Fruit fly (Drosophila melanogaster) whole organism, pupa: Measurements from ENCODE around the gene Atg3.

Source experiments
- CG10348 ChIP-seq: fragments of 200-800 bp; sonication (Bioruptor generic); IDR thresholded peaks from 2 replicates; pipeline ENCODE4 v1.3.6; 2022; ENCODE audit warnings: missing biosample characterization, missing genetic modification characterization
- CG12605 ChIP-seq: fragments of 200-800 bp; sonication (Bioruptor generic); IDR thresholded peaks from 2 replicates; pipeline ENCODE4 v1.3.6; 2022; ENCODE audit warnings: missing biosample characterization, missing genetic modification characterization
- CG13204 ChIP-seq: fragments of 200-800 bp; sonication (Bioruptor generic); optimal IDR thresholded peaks from 2 replicates; lab custom pipeline; 2018; ENCODE audit warnings: missing biosample characterization, mild to moderate bottlenecking, missing genetic modification characterization, moderate library complexity
- CG14655 ChIP-seq: fragments of 200-800 bp; sonication (Bioruptor generic); optimal IDR thresholded peaks from 3 replicates; lab custom pipeline; 2017; ENCODE audit warnings: mild to moderate bottlenecking, missing biosample characterization, missing genetic modification reagents, missing genetic modification characterization
- CG15710 ChIP-seq: fragments of 200-800 bp; sonication (Bioruptor generic); optimal IDR thresholded peaks from 2 replicates; lab custom pipeline; 2018; ENCODE audit warnings: missing biosample characterization, mild to moderate bottlenecking, missing genetic modification characterization, moderate library complexity
- CG17806 ChIP-seq: fragments of 200-800 bp; sonication (Bioruptor generic); optimal IDR thresholded peaks from 2 replicates; lab custom pipeline; 2018; ENCODE audit warnings: missing biosample characterization, mild to moderate bottlenecking, missing genetic modification characterization, moderate library complexity
- CG32121 ChIP-seq: fragments of 200-800 bp; sonication (Bioruptor generic); IDR thresholded peaks from 2 replicates; pipeline ENCODE4 v1.3.6; 2022; ENCODE audit warnings: missing biosample characterization, missing genetic modification characterization
- CG34367 ChIP-seq: fragments of 200-800 bp; sonication (Bioruptor generic); optimal IDR thresholded peaks from 2 replicates; lab custom pipeline; 2018; ENCODE audit warnings: missing biosample characterization, mild to moderate bottlenecking, missing genetic modification characterization
- CG4496 ChIP-seq: fragments of 200-800 bp; sonication (Bioruptor generic); IDR thresholded peaks from 3 replicates; pipeline ENCODE4 v1.3.6; 2022; ENCODE audit warnings: missing biosample characterization, missing genetic modification characterization
- CG8159 ChIP-seq: fragments of 200-800 bp; sonication (Bioruptor generic); optimal IDR thresholded peaks from 3 replicates; lab custom pipeline; 2018; ENCODE audit warnings: missing biosample characterization, mild to moderate bottlenecking, missing genetic modification characterization, moderate library complexity
- CG8301 ChIP-seq: fragments of 200-800 bp; sonication (Bioruptor generic); optimal IDR thresholded peaks from 2 replicates; lab custom pipeline; 2018; ENCODE audit warnings: missing biosample characterization, mild to moderate bottlenecking, missing genetic modification characterization
- CG9948 ChIP-seq: fragments of 200-800 bp; sonication (Bioruptor generic); optimal IDR thresholded peaks from 2 replicates; lab custom pipeline; 2018; ENCODE audit warnings: missing biosample characterization, mild to moderate bottlenecking, missing genetic modification characterization, moderate library complexity
- D1 ChIP-seq: fragments of 200-800 bp; sonication (Bioruptor generic); optimal IDR thresholded peaks from 2 replicates; lab custom pipeline; 2018; ENCODE audit warnings: missing biosample characterization, mild to moderate bottlenecking, missing genetic modification characterization, moderate library complexity
- EcR ChIP-seq: fragments of 200-800 bp; sonication (Bioruptor generic); optimal IDR thresholded peaks from 3 replicates; lab custom pipeline; 2019; ENCODE audit warnings: missing biosample characterization, missing genetic modification characterization, mild to moderate bottlenecking, moderate library complexity, missing genetic modification reagents
- Ets98B ChIP-seq: fragments of 200-800 bp; sonication (Bioruptor generic); IDR thresholded peaks from 2 replicates; pipeline ENCODE4 v1.3.6; 2022; ENCODE audit warnings: missing biosample characterization, missing genetic modification characterization
- Pif1A ChIP-seq: fragments of 200-800 bp; sonication (Bioruptor generic); optimal IDR thresholded peaks from 3 replicates; lab custom pipeline; 2016; ENCODE audit warnings: missing biosample characterization, missing genetic modification characterization
- Pif1B ChIP-seq: fragments of 200-800 bp; sonication (Bioruptor generic); optimal IDR thresholded peaks from 3 replicates; lab custom pipeline; 2016; ENCODE audit warnings: missing biosample characterization, missing genetic modification characterization
- Snoo ChIP-seq: fragments of 200-800 bp; sonication (Bioruptor generic); optimal IDR thresholded peaks from 3 replicates; lab custom pipeline; 2017; ENCODE audit warnings: missing biosample characterization, mild to moderate bottlenecking, missing genetic modification characterization, inconsistent platforms
- fd96Ca ChIP-seq: fragments of 200-800 bp; sonication (Bioruptor generic); IDR thresholded peaks from 3 replicates; pipeline ENCODE4 v1.3.6; 2022; ENCODE audit warnings: missing biosample characterization, missing genetic modification characterization
- gl ChIP-seq: fragments of 200-800 bp; sonication (Bioruptor generic); optimal IDR thresholded peaks from 2 replicates; lab custom pipeline; 2018; ENCODE audit warnings: missing biosample characterization, mild to moderate bottlenecking, missing genetic modification characterization
- rn ChIP-seq: fragments of 200-800 bp; sonication (Bioruptor generic); IDR thresholded peaks from 2 replicates; pipeline ENCODE4 v1.3.6; 2022; ENCODE audit warnings: missing biosample characterization, missing genetic modification characterization

Atg3 gene

DNA sequence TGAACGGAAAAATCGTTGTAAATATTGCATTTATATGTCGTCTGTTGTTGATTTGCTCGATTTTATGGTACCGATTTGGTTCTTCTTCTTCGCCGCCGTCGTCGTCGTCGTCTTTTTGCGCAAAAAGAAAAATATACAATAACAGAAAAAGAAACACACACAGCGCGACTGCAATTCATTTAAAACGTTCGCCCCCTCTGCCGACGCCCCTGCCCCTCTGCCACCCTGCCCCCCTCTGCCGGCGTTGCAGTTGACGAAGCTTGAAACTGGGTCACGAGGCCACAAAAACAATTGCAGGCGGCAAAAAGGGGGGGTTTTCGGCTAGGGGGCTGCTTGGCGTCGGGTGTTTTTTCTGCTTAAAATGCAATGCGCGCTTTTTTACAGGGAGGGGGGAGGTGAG lies 35.1 kb downstream of the Atg3 start:
- TF ChIP-seq EcR (GFP tag; lab: Kevin White, UChicago) = peak; percentile 6
- TF ChIP-seq CG17806 (tag; lab: Kevin White, UChicago) = peak; percentile 31
- TF ChIP-seq Pif1B (GFP tag; lab: Kevin White, UChicago) = no peak
- TF ChIP-seq CG32121 (GFP tag; lab: Robert Waterston, UW) = peak; percentile 93
- TF ChIP-seq fd96Ca = peak; percentile 80
- peak; percentile 35 for TF ChIP-seq CG8159
- TF ChIP-seq D1 (tag; lab: Kevin White, UChicago) = no peak
- peak; percentile 29 for TF ChIP-seq CG34367
- no peak for TF ChIP-seq gl (tag; lab: Kevin White, UChicago)
- peak; percentile 25 for TF ChIP-seq CG13204 (GFP tag; lab: Kevin White, UChicago)
- peak; percentile 50 for TF ChIP-seq CG12605 (GFP tag; lab: Robert Waterston, UW)
- TF ChIP-seq CG14655 (GFP tag; lab: Kevin White, UChicago) = peak; percentile 13
- peak; percentile 84 for TF ChIP-seq Ets98B (GFP tag; lab: Robert Waterston, UW)
- peak; percentile 58 for TF ChIP-seq rn (GFP tag; lab: Robert Waterston, UW)
- no peak for TF ChIP-seq Snoo
- TF ChIP-seq CG9948 (tag; lab: Kevin White, UChicago) = no peak
- peak; percentile 37; the same call in 1 of the 2 replicates for TF ChIP-seq CG10348 (GFP tag; lab: Robert Waterston, UW)
- TF ChIP-seq CG4496 (GFP tag; lab: Robert Waterston, UW) = peak; percentile 83
- no peak for TF ChIP-seq Pif1A (GFP tag; lab: Kevin White, UChicago)
- peak; percentile 19 for TF ChIP-seq CG8301 (tag; lab: Kevin White, UChicago)
- TF ChIP-seq CG15710 (tag; lab: Kevin White, UChicago) = peak; percentile 51

DNA sequence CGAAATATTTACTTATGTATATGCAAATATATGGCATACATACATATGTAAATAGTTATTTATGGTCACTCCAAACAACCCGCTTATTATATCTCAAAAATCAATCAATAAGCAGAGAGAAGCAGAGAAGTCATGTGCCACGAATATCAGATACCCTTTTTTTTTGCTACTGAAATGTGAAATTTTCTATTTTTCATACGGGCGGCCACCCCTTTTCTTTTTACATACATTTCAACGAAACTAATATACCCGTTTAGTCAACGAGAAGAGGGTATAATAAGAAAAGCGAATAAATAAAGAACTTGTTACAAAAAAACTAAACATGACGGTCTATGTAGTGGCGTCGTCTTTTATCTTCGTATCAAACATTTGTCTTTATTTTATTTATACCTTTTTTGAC lies 36.1 kb downstream of the Atg3 start:
- TF ChIP-seq CG32121 (GFP tag; lab: Robert Waterston, UW) (peak; percentile 60), fd96Ca (peak; percentile 59; the same call in 2 of the 3 replicates), CG4496 (GFP tag; lab: Robert Waterston, UW) (peak; percentile 78), Pif1B (GFP tag; lab: Kevin White, UChicago) (no peak), Snoo (no peak), CG8159 (no peak)

DNA sequence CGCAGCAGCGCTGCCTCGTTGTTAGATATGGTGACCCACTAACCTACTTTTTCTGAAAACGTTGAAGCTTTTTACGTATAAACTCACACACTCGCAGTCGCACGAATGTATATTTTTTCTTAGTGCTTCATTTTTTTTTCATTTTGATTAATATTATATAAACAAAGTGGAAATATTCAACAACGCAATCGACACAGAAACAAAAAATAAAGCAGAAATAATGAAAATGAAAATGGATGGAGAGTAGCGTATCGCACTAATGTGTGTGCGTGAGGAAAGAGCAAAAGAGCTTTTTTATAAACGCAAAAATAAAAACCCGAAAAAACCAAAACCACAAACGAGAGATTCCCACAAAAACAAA lies 37.6 kb downstream of the Atg3 start:
- TF ChIP-seq CG14655 (GFP tag; lab: Kevin White, UChicago) = no peak
- TF ChIP-seq fd96Ca = no peak
- no peak for TF ChIP-seq gl (tag; lab: Kevin White, UChicago)
- no peak for TF ChIP-seq Pif1A (GFP tag; lab: Kevin White, UChicago)
- TF ChIP-seq CG8301 (tag; lab: Kevin White, UChicago) = no peak
- TF ChIP-seq CG13204 (GFP tag; lab: Kevin White, UChicago) = no peak
- TF ChIP-seq CG8159 = no peak
- TF ChIP-seq CG15710 (tag; lab: Kevin White, UChicago) = no peak
- TF ChIP-seq rn (GFP tag; lab: Robert Waterston, UW) = no peak
- no peak for TF ChIP-seq Snoo
- TF ChIP-seq CG9948 (tag; lab: Kevin White, UChicago) = no peak
- no peak for TF ChIP-seq CG34367
- no peak for TF ChIP-seq D1 (tag; lab: Kevin White, UChicago)
- TF ChIP-seq Pif1B (GFP tag; lab: Kevin White, UChicago) = no peak
- TF ChIP-seq CG12605 (GFP tag; lab: Robert Waterston, UW) = no peak
- TF ChIP-seq, all 21 proteins: peak for 0

DNA sequence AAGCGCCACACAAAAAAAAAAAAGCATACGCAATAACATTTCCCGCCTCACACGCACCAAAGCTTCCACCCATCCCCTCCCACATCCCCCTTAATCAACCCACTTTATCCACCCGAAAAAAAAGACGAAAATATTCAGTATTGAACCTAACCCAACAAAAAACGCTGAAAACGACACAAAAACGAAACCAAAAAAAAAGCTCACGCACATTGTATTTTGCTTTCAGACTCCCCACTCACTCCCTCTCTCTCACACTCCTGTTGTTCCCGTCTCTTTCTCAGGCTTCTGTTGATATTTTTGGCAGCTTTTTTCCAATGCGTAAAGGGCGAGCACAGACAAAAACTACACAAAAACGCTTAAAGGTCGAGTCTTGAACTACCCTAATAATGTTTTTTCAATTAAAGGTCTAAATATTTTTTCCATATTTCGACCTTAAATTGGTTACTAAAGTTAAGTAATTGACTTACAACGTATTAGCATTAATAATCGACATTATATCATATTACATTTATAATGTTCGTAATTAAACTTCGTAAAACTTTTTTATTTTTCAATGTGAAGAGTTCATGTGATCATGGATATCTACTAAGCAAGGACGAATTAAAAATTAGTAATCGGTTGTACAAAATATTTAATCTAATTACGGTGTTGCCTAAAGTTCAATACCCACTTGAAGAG lies 38.1 kb downstream of the Atg3 start:
- TF ChIP-seq Pif1A (GFP tag; lab: Kevin White, UChicago) (no peak), CG8301 (tag; lab: Kevin White, UChicago) (peak; percentile 23), fd96Ca (peak; percentile 80), D1 (tag; lab: Kevin White, UChicago) (no peak), CG13204 (GFP tag; lab: Kevin White, UChicago) (no peak), CG9948 (tag; lab: Kevin White, UChicago) (no peak), CG17806 (tag; lab: Kevin White, UChicago) (no peak), EcR (GFP tag; lab: Kevin White, UChicago) (no peak), CG8159 (no peak), CG10348 (GFP tag; lab: Robert Waterston, UW) (no peak), Ets98B (GFP tag; lab: Robert Waterston, UW) (peak; percentile 83), CG32121 (GFP tag; lab: Robert Waterston, UW) (peak; percentile 87), CG34367 (no peak), Pif1B (GFP tag; lab: Kevin White, UChicago) (no peak), CG14655 (GFP tag; lab: Kevin White, UChicago) (peak; percentile 50), gl (tag; lab: Kevin White, UChicago) (no peak), CG4496 (GFP tag; lab: Robert Waterston, UW) (peak; percentile 65; the same call in 2 of the 3 replicates), Snoo (no peak), CG12605 (GFP tag; lab: Robert Waterston, UW) (peak; percentile 64), rn (GFP tag; lab: Robert Waterston, UW) (no peak; the same call in 1 of the 2 replicates), CG15710 (tag; lab: Kevin White, UChicago) (no peak)

DNA sequence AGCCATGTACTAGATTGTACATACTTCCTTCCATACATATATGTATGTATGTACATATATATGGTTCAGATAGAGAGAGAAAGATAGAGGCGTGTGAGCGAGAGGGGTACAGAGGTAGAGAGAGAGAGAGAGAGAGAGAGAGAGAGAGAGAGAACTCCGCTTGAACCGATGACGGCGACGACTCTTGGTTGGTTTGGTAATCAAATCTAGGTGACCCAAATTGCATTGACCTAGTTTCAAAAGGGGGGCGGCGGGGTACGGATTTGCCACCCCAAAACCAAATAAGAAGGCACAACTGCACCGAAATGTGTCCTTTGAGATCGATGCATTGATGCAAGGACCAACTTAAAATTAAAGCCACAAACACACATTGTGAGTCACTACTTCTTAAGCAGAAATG lies 39.4 kb downstream of the Atg3 start:
- TF ChIP-seq CG34367 = no peak
- no peak for TF ChIP-seq Ets98B (GFP tag; lab: Robert Waterston, UW)
- no peak for TF ChIP-seq rn (GFP tag; lab: Robert Waterston, UW)
- TF ChIP-seq gl (tag; lab: Kevin White, UChicago) = no peak
- no peak for TF ChIP-seq CG15710 (tag; lab: Kevin White, UChicago)
- no peak for TF ChIP-seq CG14655 (GFP tag; lab: Kevin White, UChicago)
- no peak for TF ChIP-seq CG10348 (GFP tag; lab: Robert Waterston, UW)
- TF ChIP-seq CG32121 (GFP tag; lab: Robert Waterston, UW) = no peak
- no peak for TF ChIP-seq Snoo
- no peak for TF ChIP-seq Pif1A (GFP tag; lab: Kevin White, UChicago)
- TF ChIP-seq CG4496 (GFP tag; lab: Robert Waterston, UW) = no peak
- TF ChIP-seq CG9948 (tag; lab: Kevin White, UChicago) = no peak
- TF ChIP-seq CG12605 (GFP tag; lab: Robert Waterston, UW) = no peak
- TF ChIP-seq CG17806 (tag; lab: Kevin White, UChicago) = no peak
- TF ChIP-seq fd96Ca = no peak
- no peak for TF ChIP-seq EcR (GFP tag; lab: Kevin White, UChicago)
- TF ChIP-seq CG8301 (tag; lab: Kevin White, UChicago) = no peak
